Worm (Caenorhabditis elegans) whole organism, late embryonic: ENCODE results near the gene rgef-1.

Experiments used
- T23F11.4 ChIP-seq: fragments of 200-800 bp; sonication (Bioruptor generic); optimal IDR thresholded peaks from 2 replicates; lab custom pipeline; 2018; ENCODE audit warnings: mild to moderate bottlenecking, missing genetic modification characterization, missing compliant biosample characterization
- ama-1 ChIP-seq: fragments of 150-350 bp; optimal IDR thresholded peaks from 2 replicates; lab custom pipeline; 2014
- ceh-22 ChIP-seq: sonication (generic microtip); optimal IDR thresholded peaks from 2 replicates; lab custom pipeline; 2017; ENCODE audit warnings: missing biosample characterization, missing genetic modification characterization
- ceh-30 ChIP-seq: fragments of 150-350 bp; optimal IDR thresholded peaks from 2 replicates; lab custom pipeline; 2014; ENCODE audit warnings: missing biosample characterization, missing genetic modification characterization
- ceh-34 ChIP-seq: sonication (generic microtip); optimal IDR thresholded peaks from 2 replicates; lab custom pipeline; 2016; ENCODE audit warnings: mild to moderate bottlenecking, missing genetic modification characterization, missing compliant biosample characterization
- dve-1 ChIP-seq: sonication (generic microtip); optimal IDR thresholded peaks from 2 replicates; lab custom pipeline; 2017; ENCODE audit warnings: antibody characterized with exemption, mild to moderate bottlenecking, missing genetic modification characterization, missing compliant biosample characterization
- elt-4 ChIP-seq: sonication (generic microtip); optimal IDR thresholded peaks from 2 replicates; lab custom pipeline; 2016; ENCODE audit warnings: missing genetic modification characterization, missing compliant biosample characterization
- fkh-10 ChIP-seq: fragments of 150-350 bp; optimal IDR thresholded peaks from 2 replicates; lab custom pipeline; 2014; ENCODE audit warnings: missing biosample characterization, missing genetic modification reagents, missing genetic modification characterization
- hlh-13 ChIP-seq: fragments of 200-800 bp; sonication (Bioruptor generic); optimal IDR thresholded peaks from 2 replicates; lab custom pipeline; 2018; ENCODE audit warnings: mild to moderate bottlenecking, missing genetic modification characterization, missing compliant biosample characterization
- mec-3 ChIP-seq: sonication (generic microtip); optimal IDR thresholded peaks from 2 replicates; lab custom pipeline; 2016; ENCODE audit warnings: borderline replicate concordance, missing genetic modification characterization, missing compliant biosample characterization
- nfya-1 ChIP-seq: sonication (generic microtip); optimal IDR thresholded peaks from 2 replicates; lab custom pipeline; 2017; ENCODE audit warnings: missing genetic modification characterization, mild to moderate bottlenecking, missing compliant biosample characterization, antibody characterized with exemption, moderate library complexity
- pag-3 ChIP-seq: sonication (generic microtip); optimal IDR thresholded peaks from 2 replicates; lab custom pipeline; 2016; ENCODE audit warnings: missing compliant biosample characterization, missing genetic modification characterization, borderline replicate concordance
- sox-4 ChIP-seq: sonication (generic microtip); optimal IDR thresholded peaks from 2 replicates; lab custom pipeline; 2017; ENCODE audit warnings: mild to moderate bottlenecking, missing genetic modification characterization, inconsistent platforms, missing compliant biosample characterization

DNA sequence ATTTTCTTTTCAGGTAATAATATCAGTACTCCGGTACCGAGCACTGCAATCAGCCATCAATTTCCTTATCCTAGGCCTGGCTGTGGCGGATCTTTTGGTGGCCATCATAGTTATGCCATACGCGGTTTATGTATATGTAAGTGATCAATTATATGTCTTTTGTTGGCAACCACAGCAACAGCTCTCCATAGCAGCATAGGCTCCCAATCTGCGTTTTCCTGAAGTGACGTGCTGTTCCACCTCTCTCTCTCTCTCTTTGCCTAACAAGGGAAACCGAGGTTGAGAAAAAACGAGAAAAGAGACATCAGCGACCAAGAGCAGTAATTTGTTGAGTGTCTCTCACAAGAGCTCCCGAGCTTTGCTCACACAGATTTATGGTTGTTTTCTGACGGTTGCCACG lies 47.7 kb upstream of the rgef-1 start:
- TF ChIP-seq ceh-30 (tag; lab: Kevin White, UChicago) (no peak), pag-3 (tag; lab: Kevin White, UChicago) (no peak), hlh-13 (GFP tag; lab: Kevin White, UChicago) (no peak), ceh-22 (no peak), ama-1 (lab: Kevin White, UChicago) (no peak), fkh-10 (no peak), dve-1 (tag; lab: Kevin White, UChicago) (no peak), nfya-1 (tag; lab: Kevin White, UChicago) (no peak), mec-3 (tag; lab: Kevin White, UChicago) (no peak), elt-4 (tag; lab: Kevin White, UChicago) (no peak), T23F11.4 (GFP tag; lab: Kevin White, UChicago) (no peak), sox-4 (tag; lab: Kevin White, UChicago) (no peak), ceh-34 (no peak)
